Fruit fly (Drosophila melanogaster): Measurements from ENCODE around the gene ND-B16.6.

DNA sequence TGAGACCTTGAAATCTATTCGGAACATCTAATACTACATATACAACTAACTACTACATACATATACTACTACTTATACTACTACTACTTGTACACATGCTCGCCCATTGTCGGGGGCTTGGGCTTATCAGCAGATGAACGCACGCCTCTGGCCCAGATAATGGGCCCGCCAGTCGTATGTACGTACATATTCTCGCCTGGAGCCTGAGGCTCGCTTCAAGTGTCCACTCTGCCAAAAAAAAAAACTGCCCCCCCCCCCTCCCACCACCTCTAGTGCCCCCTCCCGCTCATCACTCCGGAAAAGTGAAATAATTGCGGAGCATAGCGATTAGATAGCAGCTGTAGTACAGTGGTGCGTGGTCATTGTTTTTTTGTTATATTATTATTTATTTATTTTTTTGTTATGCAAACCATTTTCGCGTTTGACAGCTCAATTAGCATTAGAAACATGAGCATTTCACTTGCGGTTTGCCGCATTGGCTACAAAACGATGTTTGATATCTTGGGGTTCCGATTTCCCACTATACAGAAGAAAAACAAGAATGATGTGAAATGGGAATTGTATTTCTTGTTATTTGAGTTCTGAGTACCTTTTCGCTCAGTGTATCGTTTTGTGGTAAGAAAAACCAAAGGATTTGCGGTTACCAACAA, 6.7 kb upstream of the ND-B16.6 start:
- TF ChIP-seq CG8478 (optimal IDR thresholded peaks at IDR 0.05) (no peak), CTCF (optimal IDR thresholded peaks at IDR 0.05) (no peak)

Data from S2 (cell line).